Fruit fly (Drosophila melanogaster) whole organism, wandering third instar larva: Measurements from ENCODE around the gene CG4617.

ENCODE experiments used
- CG9705 ChIP-seq: fragments of 200-800 bp; sonication (Bioruptor generic); optimal IDR thresholded peaks from 2 replicates; lab custom pipeline; 2018; ENCODE audit warnings: missing biosample characterization, mild to moderate bottlenecking, missing genetic modification characterization
- Myc ChIP-seq: fragments of >200 bp; optimal IDR thresholded peaks from 2 replicates; lab custom pipeline; 2017
- Sp1 ChIP-seq: fragments of 200-800 bp; sonication (Bioruptor generic); optimal IDR thresholded peaks from 3 replicates; lab custom pipeline; 2019; ENCODE audit warnings: missing biosample characterization, mild to moderate bottlenecking, missing genetic modification characterization, moderate library complexity
- Vsx2 ChIP-seq: fragments of 200-300, 225-300 bp; sonication (Bioruptor generic); optimal IDR thresholded peaks from 2 replicates; lab custom pipeline; 2018; ENCODE audit warnings: missing biosample characterization, missing genetic modification characterization; ENCODE audit not compliant: partially characterized antibody
- dl ChIP-seq, 2 experiments: fragments of 175-275, 200-275 bp in 1 of 2; fragments of 200-275 bp in 1 of 2; sonication (Bioruptor generic); optimal IDR thresholded peaks; lab custom pipeline; 2018; ENCODE audit warnings: mild to moderate bottlenecking in 2 of 2, missing biosample characterization in 2 of 2, missing genetic modification characterization in 2 of 2, moderate library complexity in 2 of 2; ENCODE audit not compliant: partially characterized antibody in 2 of 2, insufficient read depth in 1 of 2
- foxo ChIP-seq, 2 experiments: fragments of 200-800 bp; sonication (Bioruptor generic); optimal IDR thresholded peaks; 2 replicates in 1 of 2; 3 replicates in 1 of 2; lab custom pipeline; 2016 to 2017; ENCODE audit warnings: missing biosample characterization in 2 of 2, missing genetic modification characterization in 2 of 2
- fru ChIP-seq: fragments of 200-800 bp; sonication (Bioruptor generic); optimal IDR thresholded peaks from 3 replicates; lab custom pipeline; 2016; ENCODE audit warnings: missing biosample characterization, mild to moderate bottlenecking, missing genetic modification characterization
- lola ChIP-seq: fragments of >200 bp; optimal IDR thresholded peaks from 2 replicates; lab custom pipeline; 2017; ENCODE audit warnings: missing biosample characterization, missing genetic modification characterization
- pan ChIP-seq: fragments of >200 bp; optimal IDR thresholded peaks from 2 replicates; lab custom pipeline; 2017
- psq ChIP-seq: fragments of 200-800 bp; sonication (Bioruptor generic); optimal IDR thresholded peaks from 3 replicates; lab custom pipeline; 2017; ENCODE audit warnings: missing biosample characterization, mild to moderate bottlenecking, missing genetic modification characterization, moderate library complexity
- usp ChIP-seq: fragments of >200 bp; optimal IDR thresholded peaks from 2 replicates; lab custom pipeline; 2017; ENCODE audit warnings: missing biosample characterization, missing genetic modification characterization

dm6 chrX:7065835-7066234 is 38.5 kb downstream of the CG4617 start, which contains the start of gene CG12541:
- TF ChIP-seq psq (GFP tag; lab: Kevin White, UChicago), result no peak
- TF ChIP-seq CG9705 (GFP tag; lab: Kevin White, UChicago), result no peak
- no peak for TF ChIP-seq foxo (GFP tag; optimal IDR thresholded peaks at IDR 0.05; lab: Kevin White, UChicago)
- no peak for TF ChIP-seq dl (GFP tag; optimal IDR thresholded peaks at IDR 0.05; lab: Kevin White, UChicago; ENCODE audit: insufficient read depth in 1 of 2, partially characterized antibody in 2 of 2)
- TF ChIP-seq pan (lab: Kevin White, UChicago), result no peak
- TF ChIP-seq usp (GFP tag; lab: Kevin White, UChicago), result no peak
- TF ChIP-seq Myc (lab: Kevin White, UChicago), result no peak
- no peak for TF ChIP-seq lola (GFP tag; lab: Kevin White, UChicago)
- TF ChIP-seq Sp1 (GFP tag; lab: Kevin White, UChicago), result no peak
- no peak for TF ChIP-seq fru
- no peak for TF ChIP-seq Vsx2 (GFP tag; lab: Kevin White, UChicago)
